Fruit fly (Drosophila melanogaster) whole organism, embryonic: Measurements from ENCODE around the gene cactin.

Source experiments
- Bteb2 ChIP-seq: fragments of 200-800 bp; sonication (Bioruptor generic); optimal IDR thresholded peaks from 2 replicates; lab custom pipeline; 2016; ENCODE audit warnings: missing biosample characterization, missing genetic modification characterization
- CG10209 ChIP-seq: fragments of 200-800 bp; sonication (Bioruptor generic); optimal IDR thresholded peaks from 3 replicates; lab custom pipeline; 2017; ENCODE audit warnings: missing biosample characterization, mild to moderate bottlenecking, missing genetic modification characterization, missing genetic modification reagents
- CG11695 ChIP-seq: fragments of 200-800 bp; sonication (Bioruptor generic); IDR thresholded peaks from 3 replicates; pipeline ENCODE4 v1.3.6; 2022; ENCODE audit warnings: missing biosample characterization, missing genetic modification characterization
- CG12155 ChIP-seq: fragments of 200-800 bp; sonication (Bioruptor generic); optimal IDR thresholded peaks from 3 replicates; lab custom pipeline; 2016; ENCODE audit warnings: missing biosample characterization, missing genetic modification characterization
- CG1529 ChIP-seq: fragments of 200-800 bp; sonication (Bioruptor generic); optimal IDR thresholded peaks from 3 replicates; lab custom pipeline; 2018; ENCODE audit warnings: missing biosample characterization, missing genetic modification characterization
- CG15479 ChIP-seq: fragments of 200-800 bp; sonication (Bioruptor generic); optimal IDR thresholded peaks from 3 replicates; lab custom pipeline; 2019; ENCODE audit warnings: missing biosample characterization, mild to moderate bottlenecking, missing genetic modification characterization, moderate library complexity
- CG1602 ChIP-seq: fragments of 200-800 bp; sonication (Bioruptor generic); optimal IDR thresholded peaks from 3 replicates; lab custom pipeline; 2016; ENCODE audit warnings: missing biosample characterization, missing genetic modification characterization
- CG17186 ChIP-seq: fragments of 200-800 bp; sonication (Bioruptor generic); optimal IDR thresholded peaks from 3 replicates; lab custom pipeline; 2017; ENCODE audit warnings: missing biosample characterization, missing genetic modification reagents, missing genetic modification characterization
- CG18011 ChIP-seq: fragments of 200-800 bp; sonication (Bioruptor generic); optimal IDR thresholded peaks from 2 replicates; lab custom pipeline; 2017; ENCODE audit warnings: missing biosample characterization, missing genetic modification characterization, mild to moderate bottlenecking, moderate library complexity, missing genotype
- CG2712 ChIP-seq: fragments of 200-800 bp; optimal IDR thresholded peaks from 3 replicates; lab custom pipeline; 2019; ENCODE audit warnings: missing biosample characterization, mild to moderate bottlenecking, missing genetic modification characterization, moderate library complexity
- CG31224 ChIP-seq: fragments of 200-800 bp; sonication (Bioruptor generic); IDR thresholded peaks from 2 replicates; pipeline ENCODE4 v1.3.6; 2022; ENCODE audit warnings: missing biosample characterization, missing genetic modification characterization
- CG32767 ChIP-seq: fragments of 200-800 bp; sonication (Bioruptor generic); IDR thresholded peaks from 2 replicates; pipeline ENCODE4 v1.3.6; 2022; ENCODE audit warnings: missing biosample characterization, missing genetic modification characterization
- CG34422 ChIP-seq: fragments of 200-800 bp; sonication (Bioruptor generic); IDR thresholded peaks from 3 replicates; pipeline ENCODE4 v1.3.6; 2022; ENCODE audit warnings: missing biosample characterization, missing genetic modification characterization
- CG4730 ChIP-seq: fragments of 200-800 bp; sonication (Bioruptor generic); IDR thresholded peaks from 2 replicates; pipeline ENCODE4 v1.3.6; 2022; ENCODE audit warnings: missing biosample characterization, missing genetic modification characterization
- CG7786 ChIP-seq: fragments of 200-800 bp; sonication (Bioruptor generic); optimal IDR thresholded peaks from 2 replicates; lab custom pipeline; 2016; ENCODE audit warnings: missing biosample characterization, missing genetic modification characterization
- CG8924 ChIP-seq: fragments of 200-800 bp; optimal IDR thresholded peaks from 3 replicates; lab custom pipeline; 2019; ENCODE audit warnings: missing biosample characterization, mild to moderate bottlenecking, missing genetic modification characterization, moderate library complexity
- CG8944 ChIP-seq: fragments of 200-800 bp; sonication (Bioruptor generic); optimal IDR thresholded peaks from 3 replicates; lab custom pipeline; 2016; ENCODE audit warnings: missing biosample characterization, missing genetic modification characterization
- D ChIP-seq, 2 experiments: fragments of 200-800 bp in 1 of 2; fragments of >200 bp in 1 of 2; sonication (Bioruptor generic) in 1 of 2; optimal IDR thresholded peaks; 2 replicates in 1 of 2; 3 replicates in 1 of 2; lab custom pipeline; 2017; ENCODE audit warnings: mild to moderate bottlenecking in 1 of 2, missing biosample characterization in 1 of 2, missing genetic modification characterization in 1 of 2, missing genetic modification reagents in 1 of 2
- Deaf1 ChIP-seq: fragments of 200-800 bp; optimal IDR thresholded peaks from 3 replicates; lab custom pipeline; 2019; ENCODE audit warnings: missing biosample characterization, mild to moderate bottlenecking, missing genetic modification characterization, moderate library complexity
- E2f1 ChIP-seq: fragments of 200-800 bp; sonication (Bioruptor generic); IDR thresholded peaks from 2 replicates; pipeline ENCODE4 v1.3.6; 2022; ENCODE audit warnings: missing biosample characterization, missing genetic modification characterization
- Elba2 ChIP-seq: fragments of 200-800 bp; sonication (Bioruptor generic); optimal IDR thresholded peaks from 3 replicates; lab custom pipeline; 2016; ENCODE audit warnings: missing biosample characterization, missing genetic modification characterization
- Fer1 ChIP-seq: fragments of 200-800 bp; sonication (Bioruptor generic); optimal IDR thresholded peaks from 2 replicates; lab custom pipeline; 2017; ENCODE audit warnings: missing biosample characterization, mild to moderate bottlenecking, missing genetic modification characterization
- GATAe ChIP-seq: fragments of 200-800 bp; sonication (Bioruptor generic); conservative IDR thresholded peaks from 2 replicates; pipeline ENCODE4 v1.3.6; 2022; ENCODE audit warnings: missing biosample characterization, missing genetic modification characterization
- HHEX ChIP-seq: fragments of 200-800 bp; sonication (Bioruptor generic); optimal IDR thresholded peaks from 3 replicates; lab custom pipeline; 2017; ENCODE audit warnings: missing biosample characterization, mild to moderate bottlenecking, missing genetic modification characterization, missing genetic modification reagents
- HmgZ ChIP-seq: fragments of 200-800 bp; sonication (Bioruptor generic); optimal IDR thresholded peaks from 2 replicates; lab custom pipeline; 2018; ENCODE audit warnings: missing biosample characterization, mild to moderate bottlenecking, missing genetic modification characterization
- Jarid2 ChIP-seq: fragments of 200-800 bp; sonication (Bioruptor generic); optimal IDR thresholded peaks from 3 replicates; lab custom pipeline; 2017; ENCODE audit warnings: mild to moderate bottlenecking, missing biosample characterization, missing genetic modification reagents, missing genetic modification characterization
- Med ChIP-seq: fragments of 200-800 bp; sonication (Bioruptor generic); peaks from one replicate; lab custom pipeline; 2016; ENCODE audit warnings: missing biosample characterization, missing genetic modification characterization, mild to moderate bottlenecking, inconsistent platforms, moderate library complexity
- NK7.1 ChIP-seq: fragments of 200-800 bp; sonication (Bioruptor generic); optimal IDR thresholded peaks from 3 replicates; lab custom pipeline; 2016; ENCODE audit warnings: missing biosample characterization, missing genetic modification characterization
- Neu2 ChIP-seq: fragments of 200-800 bp; sonication (Bioruptor generic); optimal IDR thresholded peaks from 3 replicates; lab custom pipeline; 2016; ENCODE audit warnings: missing biosample characterization, missing genetic modification characterization, borderline replicate concordance
- NfI ChIP-seq: fragments of 200-800 bp; sonication (Bioruptor generic); optimal IDR thresholded peaks from 3 replicates; lab custom pipeline; 2018; ENCODE audit warnings: missing biosample characterization, mild to moderate bottlenecking, missing genetic modification characterization, moderate library complexity
- Spps ChIP-seq: fragments of 200-800 bp; sonication (Bioruptor generic); optimal IDR thresholded peaks from 2 replicates; lab custom pipeline; 2018; ENCODE audit warnings: missing biosample characterization, mild to moderate bottlenecking, missing genetic modification characterization
- ase ChIP-seq: fragments of 200-800 bp; sonication (Bioruptor generic); IDR thresholded peaks from 3 replicates; pipeline ENCODE4 v1.3.6; 2022; ENCODE audit warnings: missing biosample characterization, missing genetic modification characterization
- cwo ChIP-seq: fragments of 200-800 bp; sonication (Bioruptor generic); optimal IDR thresholded peaks from 3 replicates; lab custom pipeline; 2017; ENCODE audit warnings: missing biosample characterization, missing genetic modification characterization, mild to moderate bottlenecking, moderate library complexity, missing genetic modification reagents
- dan ChIP-seq: fragments of 200-800 bp; sonication (Bioruptor generic); IDR thresholded peaks from 2 replicates; pipeline ENCODE4 v1.3.6; 2022; ENCODE audit warnings: missing biosample characterization, missing genetic modification characterization
- hkb ChIP-seq, 2 experiments: fragments of 200-800 bp in 1 of 2; fragments of >200 bp in 1 of 2; sonication (Bioruptor generic) in 1 of 2; IDR thresholded peaks in 1 of 2; optimal IDR thresholded peaks in 1 of 2; 2 replicates each; pipeline versions ENCODE4 v1.3.6 to Lab custom; 2017 to 2022; ENCODE audit warnings: missing biosample characterization in 1 of 2, missing genetic modification characterization in 1 of 2
- lov ChIP-seq, 2 experiments: fragments of 200-800 bp in 1 of 2; fragments of >200 bp in 1 of 2; sonication (Bioruptor generic) in 1 of 2; IDR thresholded peaks in 1 of 2; optimal IDR thresholded peaks in 1 of 2; 2 replicates in 1 of 2; 3 replicates in 1 of 2; pipeline versions ENCODE4 v1.3.6 to Lab custom; 2017 to 2022; ENCODE audit warnings: missing biosample characterization in 1 of 2, missing genetic modification characterization in 1 of 2
- p53 ChIP-seq: fragments of 200-800 bp; sonication (Bioruptor generic); optimal IDR thresholded peaks from 2 replicates; lab custom pipeline; 2016; ENCODE audit warnings: missing biosample characterization, missing genetic modification characterization
- pan ChIP-seq, 4 experiments: fragments of >200 bp in 3 of 4; fragments of 200-800 bp in 1 of 4; sonication (Bioruptor generic) in 1 of 4; optimal IDR thresholded peaks in 3 of 4; IDR thresholded peaks in 1 of 4; 2 replicates each; pipeline versions ENCODE4 v1.3.6 to Lab custom; 2017 to 2022; ENCODE audit warnings: missing biosample characterization in 2 of 4, missing genetic modification characterization in 2 of 4, mixed read lengths in 1 of 4
- pzg ChIP-seq: fragments of 200-800 bp; sonication (Bioruptor generic); optimal IDR thresholded peaks from 3 replicates; lab custom pipeline; 2018; ENCODE audit warnings: missing biosample characterization, mild to moderate bottlenecking, missing genetic modification characterization, moderate library complexity
- slou ChIP-seq: fragments of 200-800 bp; sonication (Bioruptor generic); optimal IDR thresholded peaks from 3 replicates; lab custom pipeline; 2016; ENCODE audit warnings: missing biosample characterization, missing genetic modification characterization
- sug ChIP-seq: fragments of 200-800 bp; optimal IDR thresholded peaks from 2 replicates; lab custom pipeline; 2019; ENCODE audit warnings: missing biosample characterization, mild to moderate bottlenecking, missing genetic modification characterization, moderate library complexity
- tup ChIP-seq: fragments of 200-800 bp; sonication (Bioruptor generic); optimal IDR thresholded peaks from 2 replicates; lab custom pipeline; 2016; ENCODE audit warnings: missing biosample characterization, mild to moderate bottlenecking, missing genetic modification characterization, moderate library complexity
- unc-4 ChIP-seq: fragments of 200-800 bp; sonication (Bioruptor generic); IDR thresholded peaks from 2 replicates; pipeline ENCODE4 v1.3.6; 2022; ENCODE audit warnings: missing biosample characterization, missing genetic modification characterization; ENCODE audit not compliant: partially characterized antibody
- vvl ChIP-seq: fragments of 200-800 bp; sonication (Bioruptor generic); IDR thresholded peaks from 2 replicates; pipeline ENCODE4 v1.3.6; 2022; ENCODE audit warnings: missing biosample characterization, missing genetic modification characterization
- zfh1 ChIP-seq: fragments of 200-800 bp; sonication (Bioruptor generic); IDR thresholded peaks from 3 replicates; pipeline ENCODE4 v1.3.6; 2022; ENCODE audit warnings: missing biosample characterization, missing genetic modification characterization
- zfh2 ChIP-seq: fragments of 200-800 bp; sonication (Bioruptor generic); optimal IDR thresholded peaks from 2 replicates; lab custom pipeline; 2016; ENCODE audit warnings: missing biosample characterization, missing genetic modification characterization

The cactin gene

DNA sequence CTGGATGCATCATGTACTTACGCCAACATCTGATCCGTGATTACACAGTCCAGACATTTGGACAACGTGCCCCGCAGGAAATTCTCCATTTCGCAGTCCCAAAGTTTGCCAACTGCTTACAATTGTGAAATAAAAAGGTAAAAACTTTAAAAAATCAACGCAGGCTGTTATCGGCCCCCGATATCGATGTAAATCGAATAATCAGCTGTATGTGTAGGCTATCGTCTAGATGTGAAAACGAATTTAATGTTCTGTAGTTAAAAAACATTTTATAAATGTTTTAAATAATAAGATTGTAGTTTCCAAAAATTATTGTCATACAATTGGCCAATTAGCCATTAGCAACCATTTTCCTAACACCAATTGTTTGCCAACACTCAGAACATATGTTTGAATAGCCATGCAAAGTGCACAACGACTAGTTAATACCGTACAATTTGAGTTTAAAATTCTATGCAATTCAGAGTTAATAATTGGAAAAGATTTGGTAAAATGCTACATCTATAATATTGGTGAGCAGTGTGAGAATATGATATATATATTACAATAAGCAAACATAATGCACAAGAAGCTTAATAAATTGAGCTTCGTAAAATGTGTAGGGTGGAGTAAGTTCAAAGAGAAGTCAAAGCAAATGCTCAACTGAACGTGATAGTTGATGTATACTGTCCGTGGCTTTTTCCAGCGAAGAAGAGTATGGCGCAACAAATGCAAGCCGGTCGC lies 5.8 kb downstream of the cactin start, which contains the start of the genes CG11710 and mal (continued):
- peak; percentile 45 for TF ChIP-seq CG18011 (GFP tag; lab: Kevin White, UChicago)
- peak; percentile 79; the same call in 2 of the 3 replicates for TF ChIP-seq CG11695
- peak; percentile 57 for TF ChIP-seq HmgZ (tag; lab: Kevin White, UChicago)
- TF ChIP-seq CG10209 (GFP tag; lab: Kevin White, UChicago), result peak; percentile 80
- TF ChIP-seq p53, result no peak
- no peak for TF ChIP-seq hkb (optimal IDR thresholded peaks at IDR 0.05; lab: Kevin White, UChicago)
- TF ChIP-seq hkb (GFP tag; IDR thresholded peaks at IDR 0.05; lab: Robert Waterston, UW), result peak; percentile 63
- no peak for TF ChIP-seq dan
- TF ChIP-seq ase (GFP tag; lab: Robert Waterston, UW), result no peak
- TF ChIP-seq Spps (tag; lab: Kevin White, UChicago), result peak; percentile 52
- TF ChIP-seq NK7.1 (GFP tag; lab: Kevin White, UChicago), result peak; percentile 73
- peak; percentile 46 for TF ChIP-seq CG8944
- TF ChIP-seq CG17186 (GFP tag; lab: Kevin White, UChicago), result peak; percentile 0
- TF ChIP-seq Fer1, result peak; percentile 88
- TF ChIP-seq GATAe, result no peak
- peak; percentile 81 for TF ChIP-seq sug
- TF ChIP-seq cwo (GFP tag; lab: Kevin White, UChicago), result peak; percentile 73
- TF ChIP-seq zfh2 (GFP tag; lab: Kevin White, UChicago), result peak; percentile 73
- no peak for TF ChIP-seq HHEX (GFP tag; lab: Kevin White, UChicago)
- peak; percentile 45 for TF ChIP-seq tup (GFP tag; lab: Kevin White, UChicago)
- peak; percentile 84 for TF ChIP-seq CG2712 (tag; lab: Kevin White, UChicago)
- peak; percentile 76 for TF ChIP-seq NfI (GFP tag; lab: Kevin White, UChicago)
- TF ChIP-seq slou (GFP tag; lab: Kevin White, UChicago), result peak; percentile 69
- peak; percentile 73 for TF ChIP-seq CG7786 (GFP tag; lab: Kevin White, UChicago)
- TF ChIP-seq E2f1 (GFP tag; lab: Robert Waterston, UW), result peak; percentile 73
- no peak for TF ChIP-seq lov (optimal IDR thresholded peaks at IDR 0.05; lab: Kevin White, UChicago)
- TF ChIP-seq lov (GFP tag; IDR thresholded peaks at IDR 0.05; lab: Robert Waterston, UW), result no peak
- peak; percentile 67 for TF ChIP-seq CG12155
- peak; percentile 82 for TF ChIP-seq CG8924
- no peak for TF ChIP-seq Neu2 (GFP tag; lab: Kevin White, UChicago)
- peak; percentile 37; the same call in 1 of the 2 replicates for TF ChIP-seq unc-4 (GFP tag; lab: Robert Waterston, UW)
- TF ChIP-seq CG32767, result peak; percentile 59; the same call in 1 of the 2 replicates
- no peak for TF ChIP-seq Elba2 (GFP tag; lab: Kevin White, UChicago)
- TF ChIP-seq CG34422 (GFP tag; lab: Robert Waterston, UW), result peak; percentile 77; the same call in 2 of the 3 replicates
- TF ChIP-seq CG1529, result no peak
- peak; percentile 96 for TF ChIP-seq Med
- TF ChIP-seq zfh1, result peak; percentile 50; the same call in 2 of the 3 replicates
- TF ChIP-seq CG1602 (GFP tag; lab: Kevin White, UChicago), result peak; percentile 52
- no peak for TF ChIP-seq D (optimal IDR thresholded peaks at IDR 0.05; lab: Kevin White, UChicago)
- no peak for TF ChIP-seq D (GFP tag; optimal IDR thresholded peaks at IDR 0.05; lab: Kevin White, UChicago)
- no peak for TF ChIP-seq pan (optimal IDR thresholded peaks at IDR 0.05; lab: Kevin White, UChicago)
- TF ChIP-seq pan (GFP tag; optimal IDR thresholded peaks at IDR 0.05 in 1 of 2, IDR thresholded peaks at IDR 0.05 in 1 of 2), result peak in 1 of 2 experiments; percentile 64
- TF ChIP-seq Jarid2 (GFP tag; lab: Kevin White, UChicago), result no peak
- peak; percentile 22 for TF ChIP-seq pzg (GFP tag; lab: Kevin White, UChicago)
- no peak for TF ChIP-seq CG15479 (GFP tag; lab: Kevin White, UChicago)
- peak; percentile 63 for TF ChIP-seq Deaf1
- peak; percentile 73 for TF ChIP-seq CG31224
- peak; percentile 60; the same call in 1 of the 2 replicates for TF ChIP-seq CG4730 (GFP tag; lab: Robert Waterston, UW)
- peak; percentile 47 for TF ChIP-seq Bteb2 (GFP tag; lab: Kevin White, UChicago)
- peak; percentile 70; the same call in 1 of the 2 replicates for TF ChIP-seq vvl
